Worm (Caenorhabditis elegans): ENCODE data around the gene Y37E11B.6.

Y37E11B.6 gene

DNA sequence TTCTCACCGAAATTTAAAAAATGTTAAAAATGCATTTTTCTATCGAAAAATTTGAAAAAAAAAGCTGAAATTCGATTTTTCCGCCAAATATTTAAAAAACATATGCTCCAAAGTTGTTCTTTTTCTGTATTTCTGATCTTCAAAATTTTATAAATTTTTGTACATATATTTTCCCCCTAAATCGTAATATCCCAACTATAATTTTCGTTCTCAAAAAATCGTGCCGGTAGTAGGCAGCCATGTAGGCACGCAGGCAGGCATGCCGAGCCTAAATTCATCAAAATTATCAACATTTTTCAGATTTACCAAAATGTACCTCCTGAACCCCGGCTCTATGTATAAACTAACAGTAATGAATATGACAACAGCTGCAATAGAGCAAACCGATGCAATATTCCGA lies 34.2 kb downstream of the Y37E11B.6 start, which contains the start of gene sre-5:
Gene sre-5 (plus strand): TSS at position 301 of the 400 bp plus-strand sequence.
- TF ChIP-seq ceh-82 (tag; optimal IDR thresholded peaks at IDR 0.05) (no peak), lin-15B (tag; optimal IDR thresholded peaks at IDR 0.05) (no peak), nhr-76 (tag; optimal IDR thresholded peaks at IDR 0.05) (no peak), pqm-1 (tag; optimal IDR thresholded peaks at IDR 0.05) (no peak), nhr-237 (tag; optimal IDR thresholded peaks at IDR 0.05) (no peak), nhr-11 (tag; optimal IDR thresholded peaks at IDR 0.05) (no peak), mml-1 (tag; optimal IDR thresholded peaks at IDR 0.05) (no peak), ZK546.5 (tag; optimal IDR thresholded peaks at IDR 0.05) (no peak), unc-39 (tag; optimal IDR thresholded peaks at IDR 0.05) (no peak), sea-2 (GFP tag; optimal IDR thresholded peaks at IDR 0.05) (no peak), fkh-2 (tag; optimal IDR thresholded peaks at IDR 0.05) (no peak), elt-1 (tag; optimal IDR thresholded peaks at IDR 0.05) (no peak), hmg-11 (tag; optimal IDR thresholded peaks at IDR 0.05) (no peak), pha-4 (tag; optimal IDR thresholded peaks at IDR 0.05) (no peak), nhr-12 (tag; optimal IDR thresholded peaks at IDR 0.05) (no peak), R02D3.7 (tag; optimal IDR thresholded peaks at IDR 0.05) (no peak), nhr-43 (tag; optimal IDR thresholded peaks at IDR 0.05; ENCODE audit: poor library complexity, severe bottlenecking) (no peak), zag-1 (tag; optimal IDR thresholded peaks at IDR 0.05) (no peak)

DNA sequence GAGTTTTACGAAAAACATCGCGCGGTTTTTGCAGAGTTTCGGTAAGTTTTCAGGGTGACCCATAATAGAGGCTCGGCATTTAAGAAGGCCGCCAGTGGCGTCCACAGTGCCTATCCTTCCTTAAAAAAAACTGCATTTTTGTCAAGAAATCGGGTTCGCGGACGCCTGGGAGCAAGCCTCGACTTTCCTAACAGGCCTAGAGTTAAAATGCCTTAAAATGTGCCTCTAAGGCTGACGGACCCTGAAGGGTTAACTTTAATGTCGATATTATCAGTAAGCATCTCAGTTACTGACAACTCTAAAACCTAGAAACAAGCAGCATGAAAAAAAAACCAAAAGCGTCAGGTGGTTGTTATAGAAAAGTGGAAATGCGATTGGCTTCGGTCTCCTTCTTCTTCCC lies 39.9 kb downstream of the Y37E11B.6 start:
- no peak for TF ChIP-seq eor-1 (tag; optimal IDR thresholded peaks at IDR 0.05)
- no peak for TF ChIP-seq elt-3 (tag; optimal IDR thresholded peaks at IDR 0.05)
- TF ChIP-seq ceh-28 (tag; optimal IDR thresholded peaks at IDR 0.05): no peak
- TF ChIP-seq hmg-11 (tag; optimal IDR thresholded peaks at IDR 0.05): no peak
- no peak for TF ChIP-seq zag-1 (tag; optimal IDR thresholded peaks at IDR 0.05)
- no peak for TF ChIP-seq jun-1 (tag; optimal IDR thresholded peaks at IDR 0.05)
- no peak for TF ChIP-seq ceh-82 (tag; optimal IDR thresholded peaks at IDR 0.05)
- no peak for TF ChIP-seq aly-2 (tag; optimal IDR thresholded peaks at IDR 0.05)

DNA sequence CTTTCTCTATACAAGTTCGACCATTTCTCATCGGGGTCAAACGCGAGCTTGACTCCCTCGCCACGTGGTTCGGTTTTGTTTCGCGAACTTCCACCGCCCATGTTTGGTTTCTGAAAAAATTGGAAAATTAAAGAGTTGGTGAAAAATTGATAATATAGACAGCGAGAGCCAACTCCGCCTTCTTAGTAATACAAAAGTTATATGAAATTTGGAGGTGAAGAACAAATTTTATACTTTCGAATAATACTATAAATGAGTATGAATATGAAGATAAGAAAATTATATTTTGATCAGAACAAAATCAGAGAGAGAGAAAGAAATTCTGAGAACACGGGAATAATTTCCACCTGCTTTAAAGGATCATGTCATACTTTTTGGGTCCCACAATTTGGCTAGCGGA lies 41.8 kb downstream of the Y37E11B.6 start, which contains the start of gene osm-9:
Gene osm-9 (minus strand): TSS at position 101 of the 400 bp plus-strand sequence.
- no peak for TF ChIP-seq ceh-9 (tag; optimal IDR thresholded peaks at IDR 0.05)

DNA sequence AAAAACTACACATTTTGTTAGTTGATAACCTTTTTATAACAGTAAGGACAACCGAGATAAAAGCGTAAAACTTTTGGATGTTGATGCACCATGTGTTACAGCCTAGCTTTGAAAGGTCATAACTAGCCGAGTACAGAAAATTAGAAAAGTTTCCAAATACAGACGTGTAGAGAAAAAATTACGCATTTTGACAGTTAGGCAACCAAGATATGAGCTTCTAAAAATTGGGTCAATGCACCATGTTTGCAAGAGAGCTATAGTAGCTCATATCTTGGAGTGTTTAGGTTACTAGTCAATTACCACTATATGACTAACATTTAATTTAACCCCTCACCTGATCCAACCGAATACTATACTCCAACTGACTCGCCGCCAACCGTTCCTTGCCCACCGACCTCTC lies 46.2 kb downstream of the Y37E11B.6 start:
- TF ChIP-seq nhr-67 (tag; optimal IDR thresholded peaks at IDR 0.05) (no peak), aly-2 (tag; optimal IDR thresholded peaks at IDR 0.05) (no peak), pqm-1 (tag; optimal IDR thresholded peaks at IDR 0.05) (no peak), ztf-4 (tag; optimal IDR thresholded peaks at IDR 0.05) (no peak)

DNA sequence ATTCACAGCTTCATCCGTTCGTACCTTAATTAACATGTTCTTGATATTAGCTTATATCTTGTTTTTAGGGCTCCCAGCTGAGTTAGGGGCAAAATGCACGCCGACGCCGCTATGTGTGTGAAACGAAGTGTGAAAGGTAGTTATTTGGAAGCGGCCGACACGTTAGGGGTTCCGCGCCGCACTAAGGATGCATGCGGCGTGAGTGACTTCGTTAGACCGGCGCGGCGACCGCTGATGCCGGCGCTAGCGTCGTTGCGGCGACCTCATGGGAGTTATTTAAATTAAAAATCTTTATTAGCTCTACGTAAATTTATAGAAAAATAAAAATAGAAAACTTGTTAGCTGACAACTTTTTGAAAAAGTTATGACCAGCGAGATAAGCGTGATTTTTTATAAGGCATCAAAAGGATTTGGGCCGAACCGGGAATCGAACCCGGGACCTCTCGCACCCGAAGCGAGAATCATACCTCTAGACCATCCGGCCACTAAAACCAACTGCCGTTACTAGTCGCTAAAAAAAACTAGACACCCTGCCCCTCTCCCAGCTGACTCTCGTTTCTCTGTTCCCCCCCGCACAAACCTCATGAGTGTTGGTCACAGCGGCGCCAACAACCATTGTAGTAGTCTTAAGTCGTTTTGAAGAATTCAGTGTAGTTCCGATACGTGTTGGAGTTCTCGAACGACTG lies 47.2 kb downstream of the Y37E11B.6 start:
- peak; percentile 95 for TF ChIP-seq hmg-11 (tag; optimal IDR thresholded peaks at IDR 0.05)
- TF ChIP-seq elt-3 (tag; optimal IDR thresholded peaks at IDR 0.05): no peak
- TF ChIP-seq snpc-4 (tag; optimal IDR thresholded peaks at IDR 0.05): peak; percentile 9
- TF ChIP-seq nfya-1 (tag; optimal IDR thresholded peaks at IDR 0.05; ENCODE audit: insufficient read depth): peak; percentile 47
- peak; percentile 33 for TF ChIP-seq elt-2 (tag; optimal IDR thresholded peaks at IDR 0.05)
- no peak for TF ChIP-seq fkh-10 (GFP tag; optimal IDR thresholded peaks at IDR 0.05)
- no peak for TF ChIP-seq nhr-77 (tag; optimal IDR thresholded peaks at IDR 0.05)
- peak; percentile 4 for TF ChIP-seq ztf-4 (tag; optimal IDR thresholded peaks at IDR 0.05)
- no peak for TF ChIP-seq skn-1 (tag; optimal IDR thresholded peaks at IDR 0.05)
- TF ChIP-seq lsy-12 (tag; optimal IDR thresholded peaks at IDR 0.05): peak; percentile 58
- TF ChIP-seq sea-2 (GFP tag; optimal IDR thresholded peaks at IDR 0.05): no peak
- TF ChIP-seq pqm-1 (tag; optimal IDR thresholded peaks at IDR 0.05): peak; percentile 17
- no peak for TF ChIP-seq unc-62 (GFP tag; optimal IDR thresholded peaks at IDR 0.05)
- peak; percentile 53 for TF ChIP-seq tbx-2 (tag; optimal IDR thresholded peaks at IDR 0.05)
- TF ChIP-seq nhr-43 (tag; optimal IDR thresholded peaks at IDR 0.05; ENCODE audit: poor library complexity, severe bottlenecking): peak; percentile 75
- TF ChIP-seq ama-1 (optimal IDR thresholded peaks at IDR 0.05): no peak
- no peak for TF ChIP-seq ceh-28 (tag; optimal IDR thresholded peaks at IDR 0.05)
- TF ChIP-seq lin-39 (tag; optimal IDR thresholded peaks at IDR 0.05): peak; percentile 57
- TF ChIP-seq nhr-11 (tag; optimal IDR thresholded peaks at IDR 0.05): no peak
- TF ChIP-seq nhr-23 (tag; optimal IDR thresholded peaks at IDR 0.05): no peak
- peak; percentile 27 for TF ChIP-seq lin-15B (tag; optimal IDR thresholded peaks at IDR 0.05)
- no peak for TF ChIP-seq zag-1 (tag; optimal IDR thresholded peaks at IDR 0.05)
- TF ChIP-seq jun-1 (tag; optimal IDR thresholded peaks at IDR 0.05): no peak
- no peak for TF ChIP-seq daf-12 (tag; optimal IDR thresholded peaks at IDR 0.05)
- TF ChIP-seq nhr-12 (tag; optimal IDR thresholded peaks at IDR 0.05): no peak

Data from whole organism, L3 larva.